Worm (Caenorhabditis elegans) whole organism, young adult: Measurements from ENCODE around the gene ZK1290.1.

ENCODE experiments used
- B0035.1 ChIP-seq: sonication (generic microtip); optimal IDR thresholded peaks from 2 replicates; lab custom pipeline; 2016; ENCODE audit warnings: missing genetic modification characterization, mild to moderate bottlenecking, missing compliant biosample characterization, missing genotype, missing genetic modification reagents
- C06A6.2 ChIP-seq: fragments of 200-800 bp; sonication (Bioruptor generic); conservative IDR thresholded peaks from 2 replicates; pipeline ENCODE4 v1.3.6; 2022; ENCODE audit warnings: missing genetic modification characterization, missing compliant biosample characterization
- D2030.7 ChIP-seq: fragments of 200-800 bp; sonication (Bioruptor generic); IDR thresholded peaks from 2 replicates; pipeline ENCODE4 v1.3.6; 2022; ENCODE audit warnings: missing genetic modification reagents, missing genetic modification characterization, missing compliant biosample characterization
- F22D6.2 ChIP-seq: sonication (generic microtip); optimal IDR thresholded peaks from 2 replicates; lab custom pipeline; 2016; ENCODE audit warnings: mild to moderate bottlenecking, missing genetic modification characterization, missing compliant biosample characterization
- F39B2.1 ChIP-seq: fragments of 200-800 bp; sonication (Bioruptor generic); IDR thresholded peaks from 2 replicates; pipeline ENCODE4 v1.3.6; 2022; ENCODE audit warnings: missing genetic modification reagents, missing genetic modification characterization, missing compliant biosample characterization
- F52B5.7 ChIP-seq: sonication (generic microtip); optimal IDR thresholded peaks from 2 replicates; lab custom pipeline; 2016; ENCODE audit warnings: mild to moderate bottlenecking, missing genetic modification characterization, missing compliant biosample characterization
- F57A8.1 ChIP-seq: fragments of 200-800 bp; sonication (Bioruptor generic); optimal IDR thresholded peaks from 2 replicates; lab custom pipeline; 2018; ENCODE audit warnings: mild to moderate bottlenecking, missing genetic modification characterization, moderate library complexity, missing compliant biosample characterization
- F57C9.4 ChIP-seq: sonication (generic microtip); optimal IDR thresholded peaks from 2 replicates; lab custom pipeline; 2017; ENCODE audit warnings: mild to moderate bottlenecking, missing genetic modification characterization, missing compliant biosample characterization
- K11D2.4 ChIP-seq: fragments of 200-800 bp; sonication (Bioruptor generic); IDR thresholded peaks from 2 replicates; pipeline ENCODE4 v1.3.6; 2022; ENCODE audit warnings: missing genetic modification reagents, missing genetic modification characterization, missing compliant biosample characterization
- K12H6.12 ChIP-seq: fragments of 200-800 bp; sonication (Bioruptor generic); optimal IDR thresholded peaks from 2 replicates; lab custom pipeline; 2018; ENCODE audit warnings: mild to moderate bottlenecking, missing genetic modification characterization, missing compliant biosample characterization
- T07F8.4 ChIP-seq: sonication (generic microtip); optimal IDR thresholded peaks from 2 replicates; lab custom pipeline; 2016; ENCODE audit warnings: mild to moderate bottlenecking, missing genetic modification characterization, moderate library complexity, missing compliant biosample characterization
- T26A5.8 ChIP-seq: sonication (generic microtip); optimal IDR thresholded peaks from 2 replicates; lab custom pipeline; 2016; ENCODE audit warnings: missing genetic modification characterization, missing compliant biosample characterization
- Y53G8AR.9 ChIP-seq: fragments of 200-800 bp; sonication (Bioruptor generic); conservative IDR thresholded peaks from 2 replicates; pipeline ENCODE4 v1.3.6; 2022; ENCODE audit warnings: missing genetic modification reagents, missing genetic modification characterization, missing compliant biosample characterization
- Y56A3A.18 ChIP-seq: fragments of 200-800 bp; sonication (Bioruptor generic); IDR thresholded peaks from 2 replicates; pipeline ENCODE4 v1.3.6; 2022; ENCODE audit warnings: missing genetic modification reagents, missing genetic modification characterization, missing compliant biosample characterization
- Y79H2A.3 ChIP-seq: fragments of 200-800 bp; sonication (Bioruptor generic); conservative IDR thresholded peaks from 2 replicates; pipeline ENCODE4 v1.3.6; 2022; ENCODE audit warnings: missing genetic modification reagents, missing genetic modification characterization, missing compliant biosample characterization
- Y95B8A.8 ChIP-seq: fragments of 200-800 bp; sonication (Bioruptor generic); IDR thresholded peaks from 2 replicates; pipeline ENCODE4 v1.3.6; 2022; ENCODE audit warnings: missing genetic modification reagents, missing genetic modification characterization, missing compliant biosample characterization
- ZK185.1 ChIP-seq: sonication (generic microtip); optimal IDR thresholded peaks from 2 replicates; lab custom pipeline; 2016; ENCODE audit warnings: mild to moderate bottlenecking, missing genetic modification characterization, missing compliant biosample characterization; ENCODE audit not compliant: poor library complexity, severe bottlenecking
- bed-1 ChIP-seq: fragments of 200-800 bp; sonication (Bioruptor generic); IDR thresholded peaks from 2 replicates; pipeline ENCODE4 v1.3.6; 2022; ENCODE audit warnings: missing genetic modification reagents, missing genetic modification characterization, missing compliant biosample characterization
- cebp-1 ChIP-seq, 2 experiments: fragments of 200-800 bp in 1 of 2; sonication (Bioruptor generic) in 1 of 2; sonication (generic microtip) in 1 of 2; IDR thresholded peaks in 1 of 2; optimal IDR thresholded peaks in 1 of 2; 2 replicates each; pipeline versions ENCODE4 v1.3.6 to Lab custom; 2017 to 2022; ENCODE audit warnings: missing compliant biosample characterization in 2 of 2, missing genetic modification characterization in 2 of 2, mild to moderate bottlenecking in 1 of 2, missing genetic modification reagents in 1 of 2, moderate library complexity in 1 of 2
- ceh-27 ChIP-seq: fragments of 200-800 bp; sonication (Bioruptor generic); optimal IDR thresholded peaks from 2 replicates; lab custom pipeline; 2018; ENCODE audit warnings: mild to moderate bottlenecking, missing genetic modification characterization, moderate library complexity, missing compliant biosample characterization
- ceh-40 ChIP-seq: fragments of 200-800 bp; sonication (Bioruptor generic); IDR thresholded peaks from 2 replicates; pipeline ENCODE4 v1.3.6; 2022; ENCODE audit warnings: missing genetic modification characterization, missing compliant biosample characterization
- ceh-79 ChIP-seq: sonication (generic microtip); optimal IDR thresholded peaks from 2 replicates; lab custom pipeline; 2017; ENCODE audit warnings: mild to moderate bottlenecking, missing genetic modification characterization, missing compliant biosample characterization
- ceh-91 ChIP-seq: fragments of 200-800 bp; sonication (Bioruptor generic); IDR thresholded peaks from 2 replicates; pipeline ENCODE4 v1.3.6; 2022; ENCODE audit warnings: missing genetic modification reagents, missing genetic modification characterization, missing compliant biosample characterization
- chd-7 ChIP-seq: sonication (generic microtip); optimal IDR thresholded peaks from 2 replicates; lab custom pipeline; 2016; ENCODE audit warnings: mild to moderate bottlenecking, missing genetic modification characterization, moderate library complexity, missing compliant biosample characterization
- dpff-1 ChIP-seq: sonication (generic microtip); optimal IDR thresholded peaks from 2 replicates; lab custom pipeline; 2017; ENCODE audit warnings: mild to moderate bottlenecking, missing genetic modification characterization, missing compliant biosample characterization
- egl-44 ChIP-seq: fragments of 200-800 bp; sonication (Bioruptor generic); IDR thresholded peaks from 2 replicates; pipeline ENCODE4 v1.3.6; 2022; ENCODE audit warnings: missing genetic modification reagents, missing genetic modification characterization, missing compliant biosample characterization
- egrh-3 ChIP-seq: fragments of 200-800 bp; sonication (Bioruptor generic); IDR thresholded peaks from 2 replicates; pipeline ENCODE4 v1.3.6; 2022; ENCODE audit warnings: missing genetic modification reagents, missing genetic modification characterization, missing compliant biosample characterization
- gei-17 ChIP-seq: fragments of 200-800 bp; sonication (Bioruptor generic); optimal IDR thresholded peaks from 2 replicates; lab custom pipeline; 2018; ENCODE audit warnings: mild to moderate bottlenecking, missing genetic modification characterization, missing compliant biosample characterization
- let-526 ChIP-seq: fragments of 200-800 bp; sonication (Bioruptor generic); IDR thresholded peaks from 2 replicates; pipeline ENCODE4 v1.3.6; 2022; ENCODE audit warnings: missing genetic modification reagents, missing genetic modification characterization, missing compliant biosample characterization
- lin-54 ChIP-seq: fragments of 200-800 bp; sonication (Bioruptor generic); optimal IDR thresholded peaks from 2 replicates; lab custom pipeline; 2018; ENCODE audit warnings: mild to moderate bottlenecking, missing genetic modification characterization, missing compliant biosample characterization
- lir-1 ChIP-seq: fragments of 200-800 bp; sonication (Bioruptor generic); conservative IDR thresholded peaks from 2 replicates; pipeline ENCODE4 v1.3.6; 2022; ENCODE audit warnings: missing genetic modification reagents, missing genetic modification characterization, missing compliant biosample characterization
- lsy-27 ChIP-seq: sonication (generic microtip); optimal IDR thresholded peaks from 2 replicates; lab custom pipeline; 2017; ENCODE audit warnings: missing genetic modification characterization, mild to moderate bottlenecking, missing compliant biosample characterization, antibody characterized with exemption, missing genotype, borderline replicate concordance; ENCODE audit not compliant: insufficient read depth
- madf-6 ChIP-seq: fragments of 200-800 bp; sonication (Bioruptor generic); IDR thresholded peaks from 2 replicates; pipeline ENCODE4 v1.3.6; 2022; ENCODE audit warnings: missing genetic modification reagents, missing genetic modification characterization, missing compliant biosample characterization
- mel-28 ChIP-seq: sonication (generic microtip); optimal IDR thresholded peaks from 2 replicates; lab custom pipeline; 2016; ENCODE audit warnings: borderline replicate concordance, mild to moderate bottlenecking, missing genetic modification characterization, missing compliant biosample characterization
- mxl-1 ChIP-seq: sonication (generic microtip); optimal IDR thresholded peaks from 2 replicates; lab custom pipeline; 2016; ENCODE audit warnings: missing genetic modification characterization, missing compliant biosample characterization
- nfya-1 ChIP-seq: sonication (generic microtip); optimal IDR thresholded peaks from 2 replicates; lab custom pipeline; 2017; ENCODE audit warnings: antibody characterized with exemption, missing compliant biosample characterization, missing genetic modification characterization, borderline replicate concordance; ENCODE audit not compliant: insufficient read depth
- nfya-2 ChIP-seq: fragments of 200-800 bp; sonication (Bioruptor generic); IDR thresholded peaks from 2 replicates; pipeline ENCODE4 v1.3.6; 2022; ENCODE audit warnings: missing genetic modification reagents, missing genetic modification characterization, missing compliant biosample characterization
- nhr-90 ChIP-seq: sonication (generic microtip); optimal IDR thresholded peaks from 2 replicates; lab custom pipeline; 2016; ENCODE audit warnings: missing genotype, mild to moderate bottlenecking, missing genetic modification characterization, missing compliant biosample characterization
- pbrm-1 ChIP-seq: fragments of 200-800 bp; sonication (Bioruptor generic); IDR thresholded peaks from 2 replicates; pipeline ENCODE4 v1.3.6; 2022; ENCODE audit warnings: missing genetic modification reagents, missing genetic modification characterization, missing compliant biosample characterization
- rcor-1 ChIP-seq: fragments of 200-800 bp; sonication (Bioruptor generic); IDR thresholded peaks from 2 replicates; pipeline ENCODE4 v1.3.6; 2022; ENCODE audit warnings: missing genetic modification reagents, missing genetic modification characterization, missing compliant biosample characterization
- rec-8 ChIP-seq, 2 experiments: sonication (generic microtip); optimal IDR thresholded peaks; 2 replicates each; lab custom pipeline; 2016; ENCODE audit warnings: mild to moderate bottlenecking in 2 of 2, missing genetic modification characterization in 2 of 2, missing genetic modification reagents in 2 of 2, missing genotype in 2 of 2, missing biosample characterization in 1 of 2, missing compliant biosample characterization in 1 of 2, moderate library complexity in 1 of 2
- sptf-2 ChIP-seq: fragments of 200-800 bp; sonication (Bioruptor generic); optimal IDR thresholded peaks from 2 replicates; lab custom pipeline; 2018; ENCODE audit warnings: mild to moderate bottlenecking, missing genetic modification characterization, missing compliant biosample characterization
- tlf-1 ChIP-seq: fragments of 200-800 bp; sonication (Bioruptor generic); optimal IDR thresholded peaks from 2 replicates; lab custom pipeline; 2018; ENCODE audit warnings: mild to moderate bottlenecking, missing genetic modification characterization, missing compliant biosample characterization
- unc-62 ChIP-seq: fragments of 150-350 bp; optimal IDR thresholded peaks from 2 replicates; lab custom pipeline; 2014; ENCODE audit warnings: missing biosample characterization, missing genetic modification reagents, missing genetic modification characterization
- zfh-2 ChIP-seq: fragments of 200-800 bp; sonication (Bioruptor generic); conservative IDR thresholded peaks from 2 replicates; pipeline ENCODE4 v1.3.6; 2022; ENCODE audit warnings: missing genetic modification reagents, missing genetic modification characterization, missing compliant biosample characterization
- zim-3 ChIP-seq: sonication (generic microtip); optimal IDR thresholded peaks from 2 replicates; lab custom pipeline; 2017; ENCODE audit warnings: mild to moderate bottlenecking, missing genetic modification characterization, moderate library complexity, missing compliant biosample characterization
- ztf-25 ChIP-seq: fragments of 200-800 bp; sonication (Bioruptor generic); IDR thresholded peaks from 2 replicates; pipeline ENCODE4 v1.3.6; 2022; ENCODE audit warnings: missing genetic modification reagents, missing genetic modification characterization, missing compliant biosample characterization

Gene ZK1290.1

DNA sequence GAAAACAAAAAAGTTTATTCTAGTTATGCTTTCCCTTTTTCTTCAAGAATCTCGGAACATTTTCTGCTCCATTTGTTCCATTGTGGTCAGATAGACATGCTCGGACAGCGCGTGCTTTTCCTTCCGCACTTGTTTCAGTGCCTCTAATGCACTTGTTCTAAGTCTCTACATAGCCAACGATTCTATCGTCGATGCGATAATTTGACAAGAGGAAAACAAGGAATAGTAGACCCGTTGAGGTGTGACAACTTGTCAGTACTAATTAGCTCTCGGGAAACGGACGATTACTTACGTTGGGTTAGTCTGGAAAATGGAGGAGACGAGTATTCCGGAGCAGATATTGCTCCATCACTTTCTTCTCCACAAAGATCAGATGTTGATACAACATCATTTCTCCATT lies 26.7 kb downstream of the ZK1290.1 start:
- TF ChIP-seq tlf-1 (no peak), F52B5.7 (no peak), cebp-1 (GFP tag; IDR thresholded peaks at IDR 0.05; lab: Robert Waterston, UW) (no peak), cebp-1 (tag; optimal IDR thresholded peaks at IDR 0.05; lab: Kevin White, UChicago) (no peak), pbrm-1 (GFP tag; lab: Robert Waterston, UW) (no peak), ztf-25 (GFP tag; lab: Robert Waterston, UW) (no peak), lsy-27 (tag; lab: Kevin White, UChicago) (no peak), Y53G8AR.9 (GFP tag; lab: Robert Waterston, UW) (no peak), let-526 (GFP tag; lab: Robert Waterston, UW) (no peak), nhr-90 (tag; lab: Kevin White, UChicago) (no peak), sptf-2 (GFP tag; lab: Kevin White, UChicago) (no peak), F22D6.2 (tag; lab: Kevin White, UChicago) (no peak), T07F8.4 (no peak), ceh-91 (GFP tag; lab: Robert Waterston, UW) (no peak), ceh-79 (tag; lab: Kevin White, UChicago) (no peak), nfya-2 (GFP tag; lab: Robert Waterston, UW) (no peak), F57A8.1 (GFP tag; lab: Kevin White, UChicago) (no peak), madf-6 (GFP tag; lab: Robert Waterston, UW) (no peak), rec-8 (tag; optimal IDR thresholded peaks at IDR 0.05; lab: Kevin White, UChicago) (no peak), Y95B8A.8 (GFP tag; lab: Robert Waterston, UW) (no peak), nfya-1 (tag; lab: Kevin White, UChicago) (no peak)

DNA sequence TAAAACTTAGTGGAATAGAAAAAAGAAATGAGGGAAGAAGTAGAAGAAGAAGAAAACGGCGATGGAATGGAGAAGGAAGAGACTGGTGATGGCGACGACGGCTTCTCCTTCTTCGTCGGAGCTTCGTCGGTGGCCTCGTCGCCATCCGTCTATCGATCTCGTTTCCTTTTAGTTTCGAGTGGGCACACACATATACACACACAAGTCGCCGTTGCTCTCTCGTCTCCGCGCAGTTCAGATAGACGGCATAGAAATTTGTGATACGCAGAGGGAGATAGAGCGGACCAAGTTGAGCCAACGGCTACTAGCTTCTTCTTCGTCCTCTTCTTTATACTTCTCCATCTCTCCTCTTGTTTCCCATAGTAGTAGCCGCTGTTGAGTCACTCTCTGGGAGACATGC lies 31.7 kb downstream of the ZK1290.1 start:
- TF ChIP-seq mxl-1 (tag; lab: Kevin White, UChicago) (no peak), D2030.7 (no peak), B0035.1 (tag; lab: Kevin White, UChicago) (no peak), rcor-1 (GFP tag; lab: Robert Waterston, UW) (peak; percentile 46; the same call in 1 of the 2 replicates), mel-28 (tag; lab: Kevin White, UChicago) (no peak), Y56A3A.18 (GFP tag; lab: Robert Waterston, UW) (no peak), K12H6.12 (tag; lab: Kevin White, UChicago) (peak; percentile 37), ZK185.1 (tag; lab: Kevin White, UChicago) (no peak), zfh-2 (GFP tag; lab: Robert Waterston, UW) (peak; percentile 79), Y95B8A.8 (GFP tag; lab: Robert Waterston, UW) (no peak), C06A6.2 (GFP tag; lab: Robert Waterston, UW) (no peak), Y79H2A.3 (no peak), gei-17 (GFP tag; lab: Kevin White, UChicago) (no peak), T26A5.8 (no peak), dpff-1 (tag; lab: Kevin White, UChicago) (no peak), F39B2.1 (no peak), F57C9.4 (tag; lab: Kevin White, UChicago) (no peak), chd-7 (peak; percentile 25), egl-44 (GFP tag; lab: Robert Waterston, UW) (no peak), bed-1 (GFP tag; lab: Robert Waterston, UW) (no peak), egrh-3 (GFP tag; lab: Robert Waterston, UW) (no peak), ceh-40 (GFP tag; lab: Robert Waterston, UW) (no peak), lin-54 (GFP tag; lab: Kevin White, UChicago) (no peak), K11D2.4 (GFP tag; lab: Robert Waterston, UW) (0 out of 2 replicates have a peak, but pooled peaks have one; percentile 25), ceh-27 (peak; percentile 18), unc-62 (GFP tag; lab: Kevin White, UChicago) (no peak), T07F8.4 (no peak), lir-1 (no peak), Y53G8AR.9 (GFP tag; lab: Robert Waterston, UW) (no peak), zim-3 (tag; lab: Kevin White, UChicago) (no peak)
